Worm (Caenorhabditis elegans) whole organism, L3 larva: ENCODE data around the gene T14G12.11.

ENCODE experiments used
- egl-5 ChIP-seq: fragments of 150-350 bp; optimal IDR thresholded peaks from 2 replicates; lab custom pipeline; 2017; ENCODE audit warnings: missing biosample characterization, missing genetic modification reagents, missing genetic modification characterization, inconsistent platforms
- elt-2 ChIP-seq: sonication (generic microtip); optimal IDR thresholded peaks from 2 replicates; lab custom pipeline; 2016; ENCODE audit warnings: missing genetic modification reagents, mild to moderate bottlenecking, missing genetic modification characterization, missing compliant biosample characterization
- nfya-1 ChIP-seq: sonication (generic microtip); optimal IDR thresholded peaks from 2 replicates; lab custom pipeline; 2017; ENCODE audit warnings: missing genetic modification characterization, mild to moderate bottlenecking, missing compliant biosample characterization, antibody characterized with exemption, moderate library complexity; ENCODE audit not compliant: insufficient read depth
- nhr-12 ChIP-seq: fragments of 150-350 bp; optimal IDR thresholded peaks from 2 replicates; lab custom pipeline; 2014; ENCODE audit warnings: missing biosample characterization, missing genetic modification characterization
- nhr-77 ChIP-seq: fragments of 150-350 bp; optimal IDR thresholded peaks from 2 replicates; lab custom pipeline; 2014; ENCODE audit warnings: missing biosample characterization, missing genetic modification characterization
- ztf-11 ChIP-seq: fragments of 150-350 bp; optimal IDR thresholded peaks from 2 replicates; lab custom pipeline; 2014; ENCODE audit warnings: missing biosample characterization, missing genetic modification characterization

DNA sequence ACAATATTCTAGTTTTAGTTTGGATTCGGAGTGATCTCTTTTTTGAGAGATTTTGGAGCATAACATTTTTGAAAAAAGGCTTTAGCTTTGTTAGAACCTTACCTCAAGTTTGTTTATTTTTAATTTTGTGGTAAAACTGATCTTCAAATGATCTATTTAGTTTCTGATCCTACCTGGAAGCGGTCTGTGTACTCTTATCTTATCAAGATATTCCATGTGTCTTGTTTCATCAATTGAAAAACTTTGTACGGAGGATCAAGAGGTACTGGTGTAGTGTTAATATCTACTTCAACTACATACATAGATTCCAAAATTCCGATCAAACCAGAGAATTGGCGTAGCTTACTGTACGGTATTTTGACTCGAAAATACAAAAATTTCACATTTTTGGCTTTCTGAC lies 6.6 kb downstream of the T14G12.11 start:
- TF ChIP-seq nhr-12 (tag; lab: Kevin White, UChicago): no peak
- no peak for TF ChIP-seq nfya-1 (tag; lab: Kevin White, UChicago)
- no peak for TF ChIP-seq egl-5 (tag; lab: Kevin White, UChicago)
- TF ChIP-seq ztf-11 (tag; lab: Kevin White, UChicago): no peak
- TF ChIP-seq elt-2 (tag; lab: Kevin White, UChicago): no peak
- no peak for TF ChIP-seq nhr-77
